Fruit fly (Drosophila melanogaster) whole organism, larva: ENCODE data around the gene Catsup.

Experiments
- noc ChIP-seq: fragments of 200-800 bp; sonication (Bioruptor generic); optimal IDR thresholded peaks from 3 replicates; lab custom pipeline; 2019; ENCODE audit warnings: missing biosample characterization, mild to moderate bottlenecking, missing genetic modification characterization, moderate library complexity

Gene Catsup

dm6 chr2L:19018266-19018665, 23.4 kb upstream of the Catsup start:
- TF ChIP-seq noc (tag; lab: Kevin White, UChicago), result no peak

dm6 chr2L:19019160-19019592, 22.5 kb upstream of the Catsup start:
- TF ChIP-seq noc (tag; lab: Kevin White, UChicago), result no peak

- no peak for TF ChIP-seq noc (tag; lab: Kevin White, UChicago)
These were observed 22.0 kb upstream of the Catsup start for dm6 chr2L:19019640-19020039.

- TF ChIP-seq noc (tag; lab: Kevin White, UChicago), result peak; percentile 51
These were observed 20.1 kb upstream of the Catsup start for dm6 chr2L:19021278-19022220.

dm6 chr2L:19022221-19022516, 19.5 kb upstream of the Catsup start, which contains the start of gene CG15172:
CG15172 (plus strand) TSS chr2L:19022417.
- TF ChIP-seq noc (tag; lab: Kevin White, UChicago), result no peak

dm6 chr2L:19023972-19024743, 17.5 kb upstream of the Catsup start:
- peak; percentile 50 for TF ChIP-seq noc (tag; lab: Kevin White, UChicago)

dm6 chr2L:19024744-19025059, 17.0 kb upstream of the Catsup start:
- no peak for TF ChIP-seq noc (tag; lab: Kevin White, UChicago)

- peak; percentile 45 for TF ChIP-seq noc (tag; lab: Kevin White, UChicago)
These were observed 15.0 kb upstream of the Catsup start for dm6 chr2L:19026491-19027197.

dm6 chr2L:19027246-19027886, 14.3 kb upstream of the Catsup start, which contains the start of gene Sidpn:
Sidpn (plus strand) TSS chr2L:19027710.
- TF ChIP-seq noc (tag; lab: Kevin White, UChicago), result no peak

- TF ChIP-seq noc (tag; lab: Kevin White, UChicago), result no peak
These were observed 8.4 kb upstream of the Catsup start, which contains the start of gene hook for dm6 chr2L:19033288-19033687. hook (minus strand) TSS chr2L:19033498.

- TF ChIP-seq noc (tag; lab: Kevin White, UChicago), result no peak
These were observed 7.3 kb upstream of the Catsup start, which contains the start of the genes mib2 and CG31800 for dm6 chr2L:19034213-19034929. mib2 (plus strand) TSS chr2L:19034444. CG31800 (minus strand) TSS chr2L:19034576.

- TF ChIP-seq noc (tag; lab: Kevin White, UChicago), result no peak
These were observed 6.6 kb upstream of the Catsup start for dm6 chr2L:19035013-19035412.

dm6 chr2L:19036105-19036714, 5.5 kb upstream of the Catsup start:
- TF ChIP-seq noc (tag; lab: Kevin White, UChicago), result peak; percentile 72

- TF ChIP-seq noc (tag; lab: Kevin White, UChicago), result no peak
These were observed 4.7 kb upstream of the Catsup start for dm6 chr2L:19037011-19037410.
